Fruit fly (Drosophila melanogaster): ENCODE data around the gene PSMG1.

The PSMG1 gene

DNA sequence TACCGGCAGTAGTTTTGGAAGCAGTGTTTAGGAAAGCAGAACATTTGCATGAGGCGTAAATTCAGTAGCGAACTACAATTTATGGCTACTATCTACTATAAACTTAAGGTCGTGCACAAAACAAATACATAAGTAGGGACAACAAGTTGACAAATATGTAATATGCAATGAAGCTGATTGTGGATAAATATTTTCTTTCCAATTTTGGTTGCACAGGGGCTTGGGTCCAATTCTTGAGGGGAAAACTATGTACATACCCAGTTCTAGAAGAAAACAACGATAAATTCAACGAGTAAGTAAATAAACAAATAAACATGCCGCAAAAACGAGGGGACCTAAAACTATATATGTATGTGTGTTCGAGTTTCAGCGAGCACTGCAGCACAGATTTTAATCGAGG lies 33.1 kb downstream of the PSMG1 start (continued):
- no peak for TF ChIP-seq Ssrp (tag; optimal IDR thresholded peaks at IDR 0.05)
- TF ChIP-seq Sox102F (GFP tag; optimal IDR thresholded peaks at IDR 0.05), result no peak
- TF ChIP-seq CG2202 (tag; optimal IDR thresholded peaks at IDR 0.05), result peak; percentile 37
- TF ChIP-seq CG9876 (GFP tag; optimal IDR thresholded peaks at IDR 0.05), result no peak
- TF ChIP-seq CG4707 (GFP tag; optimal IDR thresholded peaks at IDR 0.05), result no peak
- TF ChIP-seq NFAT (GFP tag; IDR thresholded peaks at IDR 0.05), result no peak
- TF ChIP-seq CG14860 (GFP tag; IDR thresholded peaks at IDR 0.05; ENCODE audit: partially characterized antibody), result no peak

DNA sequence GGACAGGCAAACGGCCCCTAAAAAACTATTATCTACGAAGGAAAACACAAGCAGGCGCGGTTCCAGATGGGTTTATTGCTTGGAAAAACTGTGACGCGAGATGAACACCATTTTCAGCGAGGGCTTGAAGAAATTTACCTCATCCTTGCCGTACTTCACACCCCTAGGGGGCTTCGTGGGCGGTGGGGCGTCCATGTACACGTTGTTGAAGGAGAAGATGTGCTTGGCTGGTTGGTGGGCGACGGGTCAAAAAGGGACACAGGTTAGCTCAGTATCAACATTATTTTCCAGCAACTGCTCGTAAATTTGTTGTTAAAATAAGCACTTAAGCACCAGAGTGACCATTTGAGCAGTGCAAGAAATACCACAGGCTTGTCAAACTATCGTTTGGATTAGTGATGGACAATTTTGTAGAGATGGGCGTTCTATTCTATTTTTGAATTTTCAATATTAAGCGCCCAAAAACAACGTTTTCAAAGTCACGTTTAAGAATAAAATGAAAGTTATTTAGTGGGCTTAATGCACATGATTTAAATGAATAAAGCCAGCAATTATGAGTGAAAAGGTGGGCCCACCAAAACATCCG lies 35.4 kb downstream of the PSMG1 start, which contains the start of gene Sec8:
Sec8 (minus strand) TSS at position 374 of the 586 bp plus-strand sequence.
- TF ChIP-seq CG10979 (tag; optimal IDR thresholded peaks at IDR 0.05) (peak; percentile 19), crc (GFP tag; optimal IDR thresholded peaks at IDR 0.05) (peak; percentile 13), chif (GFP tag; optimal IDR thresholded peaks at IDR 0.05) (peak in 1 of 2 experiments; percentile 43), dm (GFP tag; optimal IDR thresholded peaks at IDR 0.05) (peak; percentile 4), Deaf1 (tag; optimal IDR thresholded peaks at IDR 0.05) (no peak), ci (GFP tag; IDR thresholded peaks at IDR 0.05) (peak; percentile 53; the same call in 2 of the 3 replicates), tx (GFP tag; optimal IDR thresholded peaks at IDR 0.05) (peak; percentile 40), Dp (GFP tag; optimal IDR thresholded peaks at IDR 0.05) (peak; percentile 87), CG17568 (GFP tag; optimal IDR thresholded peaks at IDR 0.05) (no peak), ems (GFP tag; optimal IDR thresholded peaks at IDR 0.05) (peak; percentile 33), prd (optimal IDR thresholded peaks at IDR 0.05) (no peak), prd (GFP tag; IDR thresholded peaks at IDR 0.05) (peak; percentile 54; the same call in 2 of the 3 replicates), nom (GFP tag; optimal IDR thresholded peaks at IDR 0.05) (peak; percentile 15), CG7987 (GFP tag; optimal IDR thresholded peaks at IDR 0.05) (no peak), CG8388 (GFP tag; optimal IDR thresholded peaks at IDR 0.05) (no peak), CG11247 (GFP tag; IDR thresholded peaks at IDR 0.05) (0 out of 2 replicates have a peak, but pooled peaks have one; percentile 17), lmd (GFP tag; IDR thresholded peaks at IDR 0.05) (peak; percentile 36; the same call in 1 of the 2 replicates), bbx (GFP tag; IDR thresholded peaks at IDR 0.05; ENCODE audit: partially characterized antibody) (peak; percentile 88), Sry-δ (GFP tag; optimal IDR thresholded peaks at IDR 0.05) (peak; percentile 99), Six4 (GFP tag; optimal IDR thresholded peaks at IDR 0.05) (no peak), amos (GFP tag; IDR thresholded peaks at IDR 0.05; ENCODE audit: partially characterized antibody) (peak; percentile 93), YL-1 (GFP tag; optimal IDR thresholded peaks at IDR 0.05) (peak; percentile 68), CG1647 (GFP tag; optimal IDR thresholded peaks at IDR 0.05) (peak; percentile 31), CG4424 (GFP tag; optimal IDR thresholded peaks at IDR 0.05) (peak; percentile 1), peb (GFP tag; IDR thresholded peaks at IDR 0.05) (0 out of 2 replicates have a peak, but pooled peaks have one; percentile 24), CG10366 (GFP tag; IDR thresholded peaks at IDR 0.05) (peak; percentile 25; the same call in 1 of the 2 replicates), dmrt11E (tag; optimal IDR thresholded peaks at IDR 0.05) (peak; percentile 3), dimm (GFP tag; IDR thresholded peaks at IDR 0.05) (no peak), row (GFP tag; IDR thresholded peaks at IDR 0.05) (peak; percentile 77), sima (GFP tag; optimal IDR thresholded peaks at IDR 0.05) (no peak), CG7963 (GFP tag; IDR thresholded peaks at IDR 0.05; ENCODE audit: partially characterized antibody) (peak; percentile 55; the same call in 2 of the 3 replicates), shn (GFP tag; optimal IDR thresholded peaks at IDR 0.05) (peak; percentile 27), Sin3A (optimal IDR thresholded peaks at IDR 0.05) (peak; percentile 56), Xbp1 (GFP tag; optimal IDR thresholded peaks at IDR 0.05) (peak; percentile 56), CG4820 (GFP tag; optimal IDR thresholded peaks at IDR 0.05) (peak; percentile 28), CG4617 (GFP tag; optimal IDR thresholded peaks at IDR 0.05; ENCODE audit: borderline replicate concordance) (peak; percentile 92), her (GFP tag; optimal IDR thresholded peaks at IDR 0.05) (peak; percentile 62), ind (GFP tag; optimal IDR thresholded peaks at IDR 0.05) (peak; percentile 21), bowl (GFP tag; IDR thresholded peaks at IDR 0.05) (no peak), CG8944 (GFP tag; optimal IDR thresholded peaks at IDR 0.05) (peak; percentile 2), insv (GFP tag; optimal IDR thresholded peaks at IDR 0.05) (no peak), Fer2 (tag; optimal IDR thresholded peaks at IDR 0.05) (no peak)

Data from whole organism, embryonic.